Worm (Caenorhabditis elegans): Measurements from ENCODE around the gene suex-2.

suex-2 gene

ce11 chrIV:8929942-8930492, 38.1 kb upstream of the suex-2 start, which contains the start of the genes D1046.18 and slc-25A26:
TSS of gene D1046.18 (plus strand) at chrIV:8930242.
TSS of gene slc-25A26 (plus strand) at chrIV:8930442.
- TF ChIP-seq madf-10 (tag; optimal IDR thresholded peaks at IDR 0.05) (no peak), hlh-26 (GFP tag; conservative IDR thresholded peaks at IDR 0.05) (no peak), pbrm-1 (GFP tag; IDR thresholded peaks at IDR 0.05) (no peak)

ce11 chrIV:8933575-8933974, 34.5 kb upstream of the suex-2 start, which contains the start of gene D1046.4:
TSS of gene D1046.4 (plus strand) at chrIV:8933875.
- no peak for TF ChIP-seq aptf-2 (GFP tag; conservative IDR thresholded peaks at IDR 0.05)
- no peak for TF ChIP-seq nhr-179 (tag; optimal IDR thresholded peaks at IDR 0.05)
- TF ChIP-seq F22D6.2 (tag; optimal IDR thresholded peaks at IDR 0.05): no peak
- no peak for TF ChIP-seq zim-3 (tag; optimal IDR thresholded peaks at IDR 0.05)
- TF ChIP-seq xnd-1 (tag; optimal IDR thresholded peaks at IDR 0.05): no peak
- no peak for TF ChIP-seq F37B4.10 (GFP tag; IDR thresholded peaks at IDR 0.05)
- no peak for TF ChIP-seq ztf-3 (GFP tag; optimal IDR thresholded peaks at IDR 0.05)
- no peak for TF ChIP-seq repo-1 (tag; optimal IDR thresholded peaks at IDR 0.05)
- TF ChIP-seq madf-3 (GFP tag; IDR thresholded peaks at IDR 0.05): no peak
- no peak for TF ChIP-seq nhr-90 (tag; optimal IDR thresholded peaks at IDR 0.05)
- no peak for TF ChIP-seq nhr-120 (GFP tag; IDR thresholded peaks at IDR 0.05)
- TF ChIP-seq hmg-20 (GFP tag; IDR thresholded peaks at IDR 0.05): no peak

DNA sequence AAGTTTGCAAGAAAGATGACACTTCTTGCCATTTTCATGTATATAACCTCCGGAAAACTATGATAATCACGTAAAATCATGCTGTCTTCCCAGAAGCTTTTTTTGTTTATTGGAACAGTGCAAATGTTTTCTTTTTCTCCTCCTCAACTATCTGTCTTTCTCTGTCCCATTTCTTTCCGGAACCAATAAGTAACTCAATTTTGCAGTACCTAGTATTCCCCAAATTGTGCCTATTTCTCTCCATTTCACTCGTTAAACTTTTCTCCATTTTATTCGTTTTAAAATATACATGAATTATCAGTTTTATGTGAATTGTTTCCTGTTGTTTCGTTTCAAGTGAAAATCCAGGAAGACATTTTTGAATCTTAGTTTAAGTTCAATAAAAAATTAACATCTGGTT, 24.7 kb upstream of the suex-2 start:
- TF ChIP-seq atf-7 (tag; optimal IDR thresholded peaks at IDR 0.05): no peak
- TF ChIP-seq B0019.2 (GFP tag; conservative IDR thresholded peaks at IDR 0.05): no peak
- TF ChIP-seq sptf-2 (GFP tag; optimal IDR thresholded peaks at IDR 0.05): no peak
- no peak for TF ChIP-seq lin-35 (GFP tag; optimal IDR thresholded peaks at IDR 0.05)
- no peak for TF ChIP-seq let-526 (GFP tag; IDR thresholded peaks at IDR 0.05)
- TF ChIP-seq F10E7.11 (tag; optimal IDR thresholded peaks at IDR 0.05): no peak
- no peak for TF ChIP-seq dpff-1 (tag; optimal IDR thresholded peaks at IDR 0.05)
- TF ChIP-seq bed-2 (GFP tag; IDR thresholded peaks at IDR 0.05): no peak
- no peak for TF ChIP-seq zim-3 (tag; optimal IDR thresholded peaks at IDR 0.05)
- no peak for TF ChIP-seq B0035.1 (tag; optimal IDR thresholded peaks at IDR 0.05)
- no peak for TF ChIP-seq xnd-1 (tag; optimal IDR thresholded peaks at IDR 0.05)
- no peak for TF ChIP-seq ceh-100 (GFP tag; IDR thresholded peaks at IDR 0.05)

- TF ChIP-seq somi-1 (GFP tag; optimal IDR thresholded peaks at IDR 0.05) (peak; percentile 13), nhr-120 (GFP tag; IDR thresholded peaks at IDR 0.05) (no peak), K12H6.12 (tag; optimal IDR thresholded peaks at IDR 0.05) (peak; percentile 33), lin-35 (GFP tag; optimal IDR thresholded peaks at IDR 0.05) (peak in 1 of 3 experiments; percentile 17)
Observed at ce11 chrIV:8947146-8947545, 20.9 kb upstream of the suex-2 start.

ce11 chrIV:8949078-8950039, 18.7 kb upstream of the suex-2 start:
- no peak for TF ChIP-seq unc-130 (GFP tag; optimal IDR thresholded peaks at IDR 0.05)
- no peak for TF ChIP-seq bed-2 (GFP tag; IDR thresholded peaks at IDR 0.05)
- TF ChIP-seq sdz-38 (tag; optimal IDR thresholded peaks at IDR 0.05): no peak
- no peak for TF ChIP-seq ceh-40 (GFP tag; IDR thresholded peaks at IDR 0.05)
- no peak for TF ChIP-seq F10E7.11 (tag; optimal IDR thresholded peaks at IDR 0.05)
- TF ChIP-seq ceh-100 (GFP tag; IDR thresholded peaks at IDR 0.05): no peak
- TF ChIP-seq hlh-12 (tag; optimal IDR thresholded peaks at IDR 0.05): no peak
- no peak for TF ChIP-seq D2030.7 (GFP tag; IDR thresholded peaks at IDR 0.05)
- TF ChIP-seq mel-28 (tag; optimal IDR thresholded peaks at IDR 0.05; ENCODE audit: borderline replicate concordance): no peak
- no peak for TF ChIP-seq unc-62 (GFP tag; optimal IDR thresholded peaks at IDR 0.05)
- no peak for TF ChIP-seq lsl-1 (GFP tag; optimal IDR thresholded peaks at IDR 0.05)
- no peak for TF ChIP-seq zfh-2 (GFP tag; conservative IDR thresholded peaks at IDR 0.05)
- no peak for TF ChIP-seq snpc-1.1 (tag; optimal IDR thresholded peaks at IDR 0.05; ENCODE audit: insufficient read depth)
- no peak for TF ChIP-seq madf-8 (GFP tag; conservative IDR thresholded peaks at IDR 0.05)
- no peak for TF ChIP-seq F37B4.10 (GFP tag; IDR thresholded peaks at IDR 0.05)
- no peak for TF ChIP-seq F23B12.7 (tag; optimal IDR thresholded peaks at IDR 0.05; ENCODE audit: insufficient read depth)
- TF ChIP-seq nfyb-1 (GFP tag; IDR thresholded peaks at IDR 0.05): no peak
